Worm (Caenorhabditis elegans) whole organism, late embryonic: ENCODE data around the gene rgs-2.

Source experiments
- C08G9.2 ChIP-seq: sonication (generic microtip); optimal IDR thresholded peaks from 2 replicates; lab custom pipeline; 2016; ENCODE audit warnings: mild to moderate bottlenecking, missing genetic modification characterization, moderate library complexity, missing compliant biosample characterization
- T23F11.4 ChIP-seq: fragments of 200-800 bp; sonication (Bioruptor generic); optimal IDR thresholded peaks from 2 replicates; lab custom pipeline; 2018; ENCODE audit warnings: mild to moderate bottlenecking, missing genetic modification characterization, missing compliant biosample characterization
- Y22D7AL.16 ChIP-seq: sonication (generic microtip); optimal IDR thresholded peaks from 2 replicates; lab custom pipeline; 2016; ENCODE audit warnings: missing genetic modification characterization, missing compliant biosample characterization
- ahr-1 ChIP-seq: sonication (generic microtip); optimal IDR thresholded peaks from 2 replicates; lab custom pipeline; 2016; ENCODE audit warnings: missing genetic modification characterization, missing compliant biosample characterization
- ceh-14 ChIP-seq: sonication (generic microtip); optimal IDR thresholded peaks from 2 replicates; lab custom pipeline; 2016; ENCODE audit warnings: missing genotype, missing genetic modification characterization, missing compliant biosample characterization
- ceh-19 ChIP-seq: fragments of 200-800 bp; sonication (Bioruptor generic); optimal IDR thresholded peaks from 2 replicates; lab custom pipeline; 2018; ENCODE audit warnings: mild to moderate bottlenecking, missing genetic modification characterization, missing compliant biosample characterization
- ceh-2 ChIP-seq: sonication (generic microtip); optimal IDR thresholded peaks from 2 replicates; lab custom pipeline; 2016; ENCODE audit warnings: missing genotype, missing genetic modification characterization, missing compliant biosample characterization
- ceh-22 ChIP-seq: sonication (generic microtip); optimal IDR thresholded peaks from 2 replicates; lab custom pipeline; 2017; ENCODE audit warnings: missing biosample characterization, missing genetic modification characterization
- ceh-30 ChIP-seq: fragments of 150-350 bp; optimal IDR thresholded peaks from 2 replicates; lab custom pipeline; 2014; ENCODE audit warnings: missing biosample characterization, missing genetic modification characterization
- ceh-6 ChIP-seq: fragments of 200-800 bp; sonication (Bioruptor generic); optimal IDR thresholded peaks from 2 replicates; lab custom pipeline; 2018; ENCODE audit warnings: mild to moderate bottlenecking, missing genetic modification characterization, missing compliant biosample characterization
- che-1 ChIP-seq: sonication (generic microtip); optimal IDR thresholded peaks from 2 replicates; lab custom pipeline; 2016; ENCODE audit warnings: mild to moderate bottlenecking, missing genetic modification characterization, missing compliant biosample characterization
- dmd-4 ChIP-seq: sonication (generic microtip); optimal IDR thresholded peaks from 2 replicates; lab custom pipeline; 2016; ENCODE audit warnings: borderline replicate concordance, missing genetic modification characterization, missing compliant biosample characterization
- dve-1 ChIP-seq: sonication (generic microtip); optimal IDR thresholded peaks from 2 replicates; lab custom pipeline; 2017; ENCODE audit warnings: antibody characterized with exemption, mild to moderate bottlenecking, missing genetic modification characterization, missing compliant biosample characterization
- elt-2 ChIP-seq: sonication (generic microtip); optimal IDR thresholded peaks from 2 replicates; lab custom pipeline; 2016; ENCODE audit warnings: missing genetic modification reagents, missing genetic modification characterization, missing compliant biosample characterization
- elt-4 ChIP-seq: sonication (generic microtip); optimal IDR thresholded peaks from 2 replicates; lab custom pipeline; 2016; ENCODE audit warnings: missing genetic modification characterization, missing compliant biosample characterization
- ets-4 ChIP-seq: sonication (generic microtip); optimal IDR thresholded peaks from 2 replicates; lab custom pipeline; 2016; ENCODE audit warnings: missing genetic modification characterization, missing compliant biosample characterization
- eyg-1 ChIP-seq: sonication (generic microtip); optimal IDR thresholded peaks from 2 replicates; lab custom pipeline; 2016; ENCODE audit warnings: missing genotype, missing genetic modification characterization, missing compliant biosample characterization
- fax-1 ChIP-seq: sonication (generic microtip); optimal IDR thresholded peaks from 2 replicates; lab custom pipeline; 2016; ENCODE audit warnings: missing genotype, missing genetic modification characterization, missing compliant biosample characterization
- fkh-10 ChIP-seq: fragments of 150-350 bp; optimal IDR thresholded peaks from 2 replicates; lab custom pipeline; 2014; ENCODE audit warnings: missing biosample characterization, missing genetic modification reagents, missing genetic modification characterization
- gmeb-2 ChIP-seq: sonication (generic microtip); optimal IDR thresholded peaks from 2 replicates; lab custom pipeline; 2016; ENCODE audit warnings: missing genetic modification characterization, inconsistent platforms, missing compliant biosample characterization
- hlh-13 ChIP-seq: fragments of 200-800 bp; sonication (Bioruptor generic); optimal IDR thresholded peaks from 2 replicates; lab custom pipeline; 2018; ENCODE audit warnings: mild to moderate bottlenecking, missing genetic modification characterization, missing compliant biosample characterization
- hlh-30 ChIP-seq: sonication (generic microtip); optimal IDR thresholded peaks from 2 replicates; lab custom pipeline; 2017; ENCODE audit warnings: antibody characterized with exemption, missing genetic modification characterization, missing compliant biosample characterization; ENCODE audit not compliant: insufficient read depth
- hlh-6 ChIP-seq: sonication (generic microtip); optimal IDR thresholded peaks from 2 replicates; lab custom pipeline; 2016; ENCODE audit warnings: missing genotype, missing genetic modification characterization, missing compliant biosample characterization
- hlh-8 ChIP-seq: sonication (generic microtip); optimal IDR thresholded peaks from 2 replicates; lab custom pipeline; 2016; ENCODE audit warnings: missing genotype, missing genetic modification characterization, missing compliant biosample characterization
- lin-11 ChIP-seq: fragments of 200-800 bp; sonication (Bioruptor generic); optimal IDR thresholded peaks from 2 replicates; lab custom pipeline; 2018; ENCODE audit warnings: mild to moderate bottlenecking, missing genetic modification characterization, missing compliant biosample characterization
- nfya-1 ChIP-seq: sonication (generic microtip); optimal IDR thresholded peaks from 2 replicates; lab custom pipeline; 2017; ENCODE audit warnings: missing genetic modification characterization, mild to moderate bottlenecking, missing compliant biosample characterization, antibody characterized with exemption, moderate library complexity
- nhr-232 ChIP-seq: sonication (generic microtip); optimal IDR thresholded peaks from 2 replicates; lab custom pipeline; 2016; ENCODE audit warnings: missing genetic modification characterization, missing compliant biosample characterization
- npax-4 ChIP-seq: sonication (generic microtip); optimal IDR thresholded peaks from 2 replicates; lab custom pipeline; 2016; ENCODE audit warnings: missing genetic modification characterization, missing compliant biosample characterization
- pat-9 ChIP-seq: fragments of 200-800 bp; sonication (Bioruptor generic); optimal IDR thresholded peaks from 2 replicates; lab custom pipeline; 2018; ENCODE audit warnings: mild to moderate bottlenecking, missing genetic modification characterization, moderate library complexity, missing compliant biosample characterization
- pax-1 ChIP-seq: fragments of 150-350 bp; optimal IDR thresholded peaks from 2 replicates; lab custom pipeline; 2014; ENCODE audit warnings: missing biosample characterization, missing genetic modification characterization
- pha-2 ChIP-seq: sonication (generic microtip); optimal IDR thresholded peaks from 2 replicates; lab custom pipeline; 2017; ENCODE audit warnings: mild to moderate bottlenecking, missing genetic modification characterization, missing compliant biosample characterization
- pha-4 ChIP-seq: fragments of 150-350 bp; optimal IDR thresholded peaks from 2 replicates; lab custom pipeline; 2018; ENCODE audit warnings: missing biosample characterization, missing genetic modification reagents, missing genetic modification characterization
- ref-2 ChIP-seq: sonication (generic microtip); optimal IDR thresholded peaks from 2 replicates; lab custom pipeline; 2016; ENCODE audit warnings: missing genetic modification characterization, missing compliant biosample characterization
- rnt-1 ChIP-seq: sonication (generic microtip); optimal IDR thresholded peaks from 2 replicates; lab custom pipeline; 2016; ENCODE audit warnings: missing genetic modification characterization, missing compliant biosample characterization
- sdc-2 ChIP-seq: sonication (generic microtip); optimal IDR thresholded peaks from 2 replicates; lab custom pipeline; 2016; ENCODE audit warnings: missing genotype, missing genetic modification characterization, missing compliant biosample characterization
- sox-4 ChIP-seq: sonication (generic microtip); optimal IDR thresholded peaks from 2 replicates; lab custom pipeline; 2017; ENCODE audit warnings: mild to moderate bottlenecking, missing genetic modification characterization, inconsistent platforms, missing compliant biosample characterization
- tbx-2 ChIP-seq: sonication (generic microtip); optimal IDR thresholded peaks from 2 replicates; lab custom pipeline; 2016; ENCODE audit warnings: missing genetic modification characterization, missing compliant biosample characterization
- tbx-7 ChIP-seq: sonication (generic microtip); optimal IDR thresholded peaks from 2 replicates; lab custom pipeline; 2016; ENCODE audit warnings: missing genotype, missing genetic modification characterization, missing compliant biosample characterization
- unc-42 ChIP-seq: sonication (generic microtip); optimal IDR thresholded peaks from 2 replicates; lab custom pipeline; 2016; ENCODE audit warnings: missing genotype, missing genetic modification characterization, missing compliant biosample characterization
- unc-86 ChIP-seq: sonication (generic microtip); optimal IDR thresholded peaks from 2 replicates; lab custom pipeline; 2016; ENCODE audit warnings: missing genetic modification characterization, missing compliant biosample characterization

Gene rgs-2

ce11 chrX:12678532-12678931 lies 33.9 kb upstream of the rgs-2 start, which contains the start of gene adt-1:
TSS of gene adt-1 (plus strand) at chrX:12678832.
- TF ChIP-seq T23F11.4 (GFP tag; lab: Kevin White, UChicago), result no peak
- TF ChIP-seq gmeb-2, result no peak
- TF ChIP-seq dve-1, result no peak
- TF ChIP-seq fkh-10 (GFP tag; lab: Kevin White, UChicago), result no peak
- no peak for TF ChIP-seq ref-2 (tag; lab: Kevin White, UChicago)
- TF ChIP-seq ahr-1 (tag; lab: Kevin White, UChicago), result no peak
- TF ChIP-seq ceh-22, result no peak
- no peak for TF ChIP-seq fax-1
- TF ChIP-seq che-1 (tag; lab: Kevin White, UChicago), result no peak
- TF ChIP-seq hlh-8 (tag; lab: Kevin White, UChicago), result no peak
- no peak for TF ChIP-seq pha-2 (tag; lab: Kevin White, UChicago)
- TF ChIP-seq ceh-19, result no peak
- no peak for TF ChIP-seq dmd-4
- TF ChIP-seq ets-4 (tag; lab: Kevin White, UChicago), result no peak
- no peak for TF ChIP-seq sox-4 (tag; lab: Kevin White, UChicago)
- TF ChIP-seq npax-4 (tag; lab: Kevin White, UChicago), result no peak
- TF ChIP-seq Y22D7AL.16 (tag; lab: Kevin White, UChicago), result no peak
- TF ChIP-seq pax-1 (tag; lab: Kevin White, UChicago), result no peak
- TF ChIP-seq, all 69 proteins: peak for 0

ce11 chrX:12679603-12680002 lies 32.9 kb upstream of the rgs-2 start:
- TF ChIP-seq hlh-13 (no peak), dmd-4 (no peak), hlh-6 (tag; lab: Kevin White, UChicago) (no peak), ceh-30 (tag; lab: Kevin White, UChicago) (no peak), elt-4 (tag; lab: Kevin White, UChicago) (no peak), ceh-2 (tag; lab: Kevin White, UChicago) (no peak), tbx-2 (no peak), unc-42 (tag; lab: Kevin White, UChicago) (no peak), hlh-8 (tag; lab: Kevin White, UChicago) (no peak), hlh-30 (tag; lab: Kevin White, UChicago) (no peak), ceh-6 (no peak), sdc-2 (tag; lab: Kevin White, UChicago) (no peak), ahr-1 (tag; lab: Kevin White, UChicago) (no peak), pat-9 (tag; lab: Kevin White, UChicago) (no peak), elt-2 (tag; lab: Kevin White, UChicago) (no peak), lin-11 (tag; lab: Kevin White, UChicago) (no peak), pha-2 (tag; lab: Kevin White, UChicago) (no peak), rnt-1 (tag; lab: Kevin White, UChicago) (no peak)

ce11 chrX:12687482-12687881 lies 25.0 kb upstream of the rgs-2 start:
- TF ChIP-seq nhr-232 (no peak), eyg-1 (tag; lab: Kevin White, UChicago) (no peak), tbx-2 (no peak), fkh-10 (GFP tag; lab: Kevin White, UChicago) (no peak), nfya-1 (tag; lab: Kevin White, UChicago) (no peak), tbx-7 (tag; lab: Kevin White, UChicago) (no peak), unc-86 (tag; lab: Kevin White, UChicago) (no peak), hlh-30 (tag; lab: Kevin White, UChicago) (no peak), pha-4 (tag; lab: Kevin White, UChicago) (no peak), fax-1 (no peak), C08G9.2 (tag; lab: Kevin White, UChicago) (no peak), rnt-1 (tag; lab: Kevin White, UChicago) (no peak), che-1 (tag; lab: Kevin White, UChicago) (no peak), ceh-14 (tag; lab: Kevin White, UChicago) (no peak)
- TF ChIP-seq, all 69 proteins: peak for 0
